Fruit fly (Drosophila melanogaster) whole organism, embryonic: ENCODE measurements around the gene Rpp21.

Experiments
- Atf-2 ChIP-seq: fragments of 200-800 bp; sonication (Bioruptor generic); optimal IDR thresholded peaks from 2 replicates; lab custom pipeline; 2016; ENCODE audit warnings: missing biosample characterization, missing genetic modification characterization
- Atf6 ChIP-seq: fragments of 200-800 bp; sonication (Bioruptor generic); IDR thresholded peaks from 2 replicates; pipeline ENCODE4 v1.3.6; 2022; ENCODE audit warnings: missing biosample characterization, missing genetic modification characterization
- CG10979 ChIP-seq: fragments of 200-800 bp; sonication (Bioruptor generic); optimal IDR thresholded peaks from 2 replicates; lab custom pipeline; 2018; ENCODE audit warnings: missing biosample characterization, mild to moderate bottlenecking, missing genetic modification characterization, moderate library complexity
- CG11093 ChIP-seq: fragments of 200-800 bp; sonication (Bioruptor generic); IDR thresholded peaks from 3 replicates; pipeline ENCODE4 v1.3.6; 2022; ENCODE audit warnings: missing biosample characterization, missing genetic modification characterization
- CG12155 ChIP-seq: fragments of 200-800 bp; sonication (Bioruptor generic); optimal IDR thresholded peaks from 3 replicates; lab custom pipeline; 2016; ENCODE audit warnings: missing biosample characterization, missing genetic modification characterization
- CG12769 ChIP-seq: fragments of 200-800 bp; sonication (Bioruptor generic); optimal IDR thresholded peaks from 2 replicates; lab custom pipeline; 2019; ENCODE audit warnings: missing biosample characterization, mild to moderate bottlenecking, missing genetic modification characterization, moderate library complexity
- CG13775 ChIP-seq: fragments of 200-800 bp; sonication (Bioruptor generic); optimal IDR thresholded peaks from 3 replicates; lab custom pipeline; 2017; ENCODE audit warnings: missing biosample characterization, mild to moderate bottlenecking, missing genetic modification characterization
- CG15073 ChIP-seq: fragments of 200-800 bp; sonication (Bioruptor generic); optimal IDR thresholded peaks from 2 replicates; lab custom pipeline; 2016; ENCODE audit warnings: missing biosample characterization, missing genetic modification characterization
- CG16813 ChIP-seq: fragments of 200-800 bp; sonication (Bioruptor generic); IDR thresholded peaks from 3 replicates; pipeline ENCODE4 v1.3.6; 2022; ENCODE audit warnings: missing biosample characterization, missing genetic modification characterization; ENCODE audit not compliant: partially characterized antibody
- CG17186 ChIP-seq: fragments of 200-800 bp; sonication (Bioruptor generic); optimal IDR thresholded peaks from 3 replicates; lab custom pipeline; 2017; ENCODE audit warnings: missing biosample characterization, missing genetic modification reagents, missing genetic modification characterization
- CG1792 ChIP-seq: fragments of 200-800 bp; sonication (Bioruptor generic); optimal IDR thresholded peaks from 2 replicates; lab custom pipeline; 2016; ENCODE audit warnings: missing biosample characterization, missing genetic modification characterization
- CG18262 ChIP-seq: fragments of 200-800 bp; optimal IDR thresholded peaks from 3 replicates; lab custom pipeline; 2019; ENCODE audit warnings: missing biosample characterization, mild to moderate bottlenecking, missing genetic modification characterization, moderate library complexity
- CG2116 ChIP-seq: fragments of 200-800 bp; sonication (Bioruptor generic); optimal IDR thresholded peaks from 3 replicates; lab custom pipeline; 2018; ENCODE audit warnings: missing biosample characterization, mild to moderate bottlenecking, missing genetic modification characterization
- CG2712 ChIP-seq: fragments of 200-800 bp; optimal IDR thresholded peaks from 3 replicates; lab custom pipeline; 2019; ENCODE audit warnings: missing biosample characterization, mild to moderate bottlenecking, missing genetic modification characterization, moderate library complexity
- CG2889 ChIP-seq: fragments of 200-800 bp; sonication (Bioruptor generic); IDR thresholded peaks from 3 replicates; pipeline ENCODE4 v1.3.6; 2022; ENCODE audit warnings: missing biosample characterization, missing genetic modification characterization
- CG32532 ChIP-seq: fragments of 200-800 bp; sonication (Bioruptor generic); IDR thresholded peaks from 2 replicates; pipeline ENCODE4 v1.3.6; 2022; ENCODE audit warnings: missing biosample characterization, missing genetic modification characterization
- CG34224 ChIP-seq: fragments of 200-800 bp; sonication (Bioruptor generic); IDR thresholded peaks from 3 replicates; pipeline ENCODE4 v1.3.6; 2022; ENCODE audit warnings: missing biosample characterization, missing genetic modification characterization; ENCODE audit not compliant: partially characterized antibody
- CG4282 ChIP-seq: fragments of 200-800 bp; sonication (Bioruptor generic); optimal IDR thresholded peaks from 2 replicates; lab custom pipeline; 2016; ENCODE audit warnings: missing biosample characterization, missing genetic modification characterization
- CG6272 ChIP-seq: fragments of 200-800 bp; sonication (Bioruptor generic); IDR thresholded peaks from 2 replicates; pipeline ENCODE4 v1.3.6; 2022; ENCODE audit warnings: missing biosample characterization, missing genetic modification characterization
- CG7271 ChIP-seq: fragments of 200-800 bp; sonication (Bioruptor generic); optimal IDR thresholded peaks from 2 replicates; lab custom pipeline; 2018; ENCODE audit warnings: missing biosample characterization, mild to moderate bottlenecking, missing genetic modification characterization, moderate library complexity
- CG7987 ChIP-seq: fragments of 200-800 bp; sonication (Bioruptor generic); optimal IDR thresholded peaks from 2 replicates; lab custom pipeline; 2018; ENCODE audit warnings: missing biosample characterization, mild to moderate bottlenecking, missing genetic modification characterization, moderate library complexity
- Drgx ChIP-seq: fragments of 200-800 bp; sonication (Bioruptor generic); IDR thresholded peaks from 2 replicates; pipeline ENCODE4 v1.3.6; 2022; ENCODE audit warnings: missing biosample characterization, missing genetic modification characterization
- Fer2 ChIP-seq: fragments of 200-800 bp; sonication (Bioruptor generic); optimal IDR thresholded peaks from 2 replicates; lab custom pipeline; 2018; ENCODE audit warnings: missing biosample characterization, mild to moderate bottlenecking, missing genetic modification characterization, moderate library complexity
- H2.0 ChIP-seq: fragments of 200-800 bp; sonication (Bioruptor generic); IDR thresholded peaks from 2 replicates; pipeline ENCODE4 v1.3.6; 2022; ENCODE audit warnings: missing biosample characterization, missing genetic modification characterization
- HLH4C ChIP-seq: fragments of 200-800 bp; sonication (Bioruptor generic); IDR thresholded peaks from 3 replicates; pipeline ENCODE4 v1.3.6; 2022; ENCODE audit warnings: missing biosample characterization, missing genetic modification characterization; ENCODE audit not compliant: partially characterized antibody
- HLHmδ ChIP-seq: fragments of 200-800 bp; sonication (Bioruptor generic); optimal IDR thresholded peaks from 2 replicates; lab custom pipeline; 2018; ENCODE audit warnings: missing biosample characterization, mild to moderate bottlenecking, missing genetic modification characterization, moderate library complexity
- Hr3 ChIP-seq: fragments of 200-800 bp; sonication (Bioruptor generic); optimal IDR thresholded peaks from 3 replicates; lab custom pipeline; 2016; ENCODE audit warnings: missing biosample characterization, missing genetic modification characterization
- Med ChIP-seq: fragments of 200-800 bp; sonication (Bioruptor generic); peaks from one replicate; lab custom pipeline; 2016; ENCODE audit warnings: missing biosample characterization, missing genetic modification characterization, mild to moderate bottlenecking, inconsistent platforms, moderate library complexity
- Optix ChIP-seq: fragments of 200-800 bp; sonication (Bioruptor generic); IDR thresholded peaks from 3 replicates; pipeline ENCODE4 v1.3.6; 2022; ENCODE audit warnings: missing biosample characterization, missing genetic modification characterization
- Xrp1 ChIP-seq: fragments of 200-800 bp; sonication (Bioruptor generic); IDR thresholded peaks from 2 replicates; pipeline ENCODE4 v1.3.6; 2022; ENCODE audit warnings: missing biosample characterization, missing genetic modification characterization
- ab ChIP-seq: fragments of 200-800 bp; sonication (Bioruptor generic); optimal IDR thresholded peaks from 2 replicates; lab custom pipeline; 2016; ENCODE audit warnings: missing biosample characterization, missing genetic modification characterization
- amos ChIP-seq: fragments of 200-800 bp; sonication (Bioruptor generic); IDR thresholded peaks from 2 replicates; pipeline ENCODE4 v1.3.6; 2022; ENCODE audit warnings: missing biosample characterization, missing genetic modification characterization; ENCODE audit not compliant: partially characterized antibody
- ase ChIP-seq: fragments of 200-800 bp; sonication (Bioruptor generic); IDR thresholded peaks from 3 replicates; pipeline ENCODE4 v1.3.6; 2022; ENCODE audit warnings: missing biosample characterization, missing genetic modification characterization
- btn ChIP-seq: fragments of 200-800 bp; sonication (Bioruptor generic); optimal IDR thresholded peaks from 2 replicates; lab custom pipeline; 2016; ENCODE audit warnings: missing biosample characterization, missing genetic modification characterization
- cad ChIP-seq: fragments of >200 bp; optimal IDR thresholded peaks from 2 replicates; lab custom pipeline; 2017; ENCODE audit warnings: missing biosample characterization, missing genetic modification characterization
- chn ChIP-seq: fragments of 200-800 bp; sonication (Bioruptor generic); optimal IDR thresholded peaks from 2 replicates; lab custom pipeline; 2016; ENCODE audit warnings: missing biosample characterization, missing genetic modification characterization
- da ChIP-seq: fragments of 200-800 bp; sonication (Bioruptor generic); optimal IDR thresholded peaks from 2 replicates; lab custom pipeline; 2016; ENCODE audit warnings: missing biosample characterization, missing genetic modification characterization
- dan ChIP-seq: fragments of 200-800 bp; sonication (Bioruptor generic); IDR thresholded peaks from 2 replicates; pipeline ENCODE4 v1.3.6; 2022; ENCODE audit warnings: missing biosample characterization, missing genetic modification characterization
- dmrt99B ChIP-seq: fragments of 200-800 bp; sonication (Bioruptor generic); optimal IDR thresholded peaks from 2 replicates; lab custom pipeline; 2018; ENCODE audit warnings: missing biosample characterization, mild to moderate bottlenecking, missing genetic modification characterization, moderate library complexity
- gce ChIP-seq: fragments of 200-800 bp; sonication (Bioruptor generic); IDR thresholded peaks from 3 replicates; pipeline ENCODE4 v1.3.6; 2022; ENCODE audit warnings: missing biosample characterization, missing genetic modification characterization
- gcm2 ChIP-seq: fragments of 200-800 bp; sonication (Bioruptor generic); optimal IDR thresholded peaks from 2 replicates; lab custom pipeline; 2016; ENCODE audit warnings: missing biosample characterization, missing genetic modification characterization
- gro ChIP-seq: fragments of 200-800 bp; sonication (Bioruptor generic); optimal IDR thresholded peaks from 2 replicates; lab custom pipeline; 2016; ENCODE audit warnings: missing biosample characterization, missing genetic modification characterization
- gt ChIP-seq: fragments of 200-800 bp; sonication (Bioruptor generic); IDR thresholded peaks from 2 replicates; pipeline ENCODE4 v1.3.6; 2022; ENCODE audit warnings: missing biosample characterization, missing genetic modification characterization
- ind ChIP-seq: fragments of 200-800 bp; sonication (Bioruptor generic); optimal IDR thresholded peaks from 3 replicates; lab custom pipeline; 2016; ENCODE audit warnings: missing biosample characterization, missing genetic modification characterization
- org-1 ChIP-seq: fragments of 200-800 bp; sonication (Bioruptor generic); optimal IDR thresholded peaks from 2 replicates; lab custom pipeline; 2017; ENCODE audit warnings: missing biosample characterization, missing genetic modification characterization
- pan ChIP-seq, 4 experiments: fragments of >200 bp in 3 of 4; fragments of 200-800 bp in 1 of 4; sonication (Bioruptor generic) in 1 of 4; optimal IDR thresholded peaks in 3 of 4; IDR thresholded peaks in 1 of 4; 2 replicates each; pipeline versions ENCODE4 v1.3.6 to Lab custom; 2017 to 2022; ENCODE audit warnings: missing biosample characterization in 2 of 4, missing genetic modification characterization in 2 of 4, mixed read lengths in 1 of 4
- peb ChIP-seq: fragments of 200-800 bp; sonication (Bioruptor generic); IDR thresholded peaks from 2 replicates; pipeline ENCODE4 v1.3.6; 2022; ENCODE audit warnings: missing biosample characterization, missing genetic modification characterization
- pros ChIP-seq: fragments of 200-800 bp; sonication (Bioruptor generic); optimal IDR thresholded peaks from 3 replicates; lab custom pipeline; 2019; ENCODE audit warnings: missing biosample characterization, mild to moderate bottlenecking, missing genetic modification characterization, moderate library complexity
- scrt ChIP-seq: fragments of 200-800 bp; sonication (Bioruptor generic); optimal IDR thresholded peaks from 2 replicates; lab custom pipeline; 2018; ENCODE audit warnings: missing biosample characterization, mild to moderate bottlenecking, missing genetic modification characterization, moderate library complexity
- slou ChIP-seq: fragments of 200-800 bp; sonication (Bioruptor generic); optimal IDR thresholded peaks from 3 replicates; lab custom pipeline; 2016; ENCODE audit warnings: missing biosample characterization, missing genetic modification characterization
- tgo ChIP-seq: fragments of 200-800 bp; sonication (Bioruptor generic); IDR thresholded peaks from 3 replicates; pipeline ENCODE4 v1.3.6; 2022; ENCODE audit warnings: missing biosample characterization, missing genetic modification characterization
- zf30C ChIP-seq: fragments of 200-800 bp; sonication (Bioruptor generic); optimal IDR thresholded peaks from 3 replicates; lab custom pipeline; 2018; ENCODE audit warnings: missing biosample characterization, mild to moderate bottlenecking, missing genetic modification characterization

Rpp21 gene

DNA sequence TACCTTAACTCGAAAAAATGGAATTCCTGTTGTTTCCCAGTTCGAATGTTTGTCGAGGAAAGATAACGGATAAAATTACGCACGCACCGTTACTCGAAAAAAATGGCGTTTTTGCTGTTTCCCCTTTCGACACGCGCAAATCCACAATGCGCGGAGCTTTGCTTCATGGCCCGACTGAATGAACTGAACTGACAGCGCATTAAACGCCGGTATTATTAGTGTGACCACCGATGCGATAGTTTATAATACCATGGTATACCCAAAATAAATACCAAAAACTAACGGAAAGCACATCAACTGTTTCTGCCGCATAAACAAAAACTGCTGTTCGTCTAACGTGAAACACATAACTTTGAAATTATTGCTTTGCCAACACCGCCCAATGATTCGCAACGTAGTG is 4.0 kb upstream of the Rpp21 start, which contains the start of the genes CG32814, CG11638 and CG3021 (continued):
- TF ChIP-seq org-1 (GFP tag; lab: Kevin White, UChicago) (no peak), slou (GFP tag; lab: Kevin White, UChicago) (no peak), dan (no peak), CG13775 (GFP tag; lab: Kevin White, UChicago) (peak; percentile 17), CG4282 (no peak), gro (peak; percentile 17), CG7271 (no peak), Fer2 (no peak), CG16813 (no peak), CG11093 (no peak), ase (GFP tag; lab: Robert Waterston, UW) (0 out of 3 replicates have a peak, but pooled peaks have one; percentile 8), CG32532 (GFP tag; lab: Robert Waterston, UW) (no peak; the same call in 1 of the 2 replicates), CG2889 (GFP tag; lab: Robert Waterston, UW) (no peak), CG12155 (GFP tag; lab: Kevin White, UChicago) (no peak), Med (GFP tag; lab: Kevin White, UChicago) (peak; percentile 89), gcm2 (no peak), Optix (GFP tag; lab: Robert Waterston, UW) (no peak), dmrt99B (no peak), CG6272 (GFP tag; lab: Robert Waterston, UW) (no peak), CG1792 (no peak), CG2712 (no peak), amos (GFP tag; lab: Robert Waterston, UW) (peak; percentile 59; the same call in 1 of the 2 replicates), gt (GFP tag; lab: Robert Waterston, UW) (no peak), CG15073 (GFP tag; lab: Kevin White, UChicago) (no peak), Hr3 (no peak), Drgx (GFP tag; lab: Robert Waterston, UW) (no peak), CG18262 (tag; lab: Kevin White, UChicago) (peak; percentile 3), peb (GFP tag; lab: Robert Waterston, UW) (no peak), Atf6 (GFP tag; lab: Robert Waterston, UW) (no peak), btn (GFP tag; lab: Kevin White, UChicago) (no peak), ind (GFP tag; lab: Kevin White, UChicago) (no peak), da (GFP tag; lab: Kevin White, UChicago) (no peak), HLHmδ (GFP tag; lab: Kevin White, UChicago) (peak; percentile 46), CG12769 (tag; lab: Kevin White, UChicago) (peak; percentile 34), cad (GFP tag; lab: Kevin White, UChicago) (no peak), HLH4C (GFP tag; lab: Robert Waterston, UW) (no peak), CG7987 (GFP tag; lab: Kevin White, UChicago) (peak; percentile 45), H2.0 (GFP tag; lab: Robert Waterston, UW) (no peak), Xrp1 (no peak), tgo (no peak), zf30C (no peak), gce (GFP tag; lab: Robert Waterston, UW) (no peak), chn (GFP tag; lab: Kevin White, UChicago) (no peak), pan (optimal IDR thresholded peaks at IDR 0.05; lab: Kevin White, UChicago) (no peak), pan (GFP tag; optimal IDR thresholded peaks at IDR 0.05 in 1 of 2, IDR thresholded peaks at IDR 0.05 in 1 of 2) (peak in 1 of 2 experiments; percentile 28), pros (GFP tag; lab: Kevin White, UChicago) (no peak), CG17186 (GFP tag; lab: Kevin White, UChicago) (no peak), CG10979 (tag; lab: Kevin White, UChicago) (peak; percentile 36), CG2116 (GFP tag; lab: Kevin White, UChicago) (peak; percentile 23), CG34224 (GFP tag; lab: Robert Waterston, UW) (peak; percentile 42; the same call in 2 of the 3 replicates), Atf-2 (no peak), scrt (GFP tag; lab: Kevin White, UChicago) (no peak), ab (GFP tag; lab: Kevin White, UChicago) (no peak)
